Fruit fly (Drosophila melanogaster) whole organism: ENCODE measurements around the gene CG31121.

Source experiments
- CG8478 ChIP-seq: fragments of >200 bp; optimal IDR thresholded peaks from 2 replicates; lab custom pipeline; 2018; ENCODE audit warnings: inconsistent platforms
- Dll ChIP-seq: fragments of >200 bp; optimal IDR thresholded peaks from 2 replicates; lab custom pipeline; 2017
- EcR ChIP-seq, 2 experiments: fragments of >200 bp; optimal IDR thresholded peaks; 2 replicates each; lab custom pipeline; 2017; ENCODE audit warnings: missing biosample characterization in 2 of 2, missing genetic modification characterization in 2 of 2, missing genetic modification reagents in 2 of 2
- pan ChIP-seq: fragments of >200 bp; optimal IDR thresholded peaks from 2 replicates; lab custom pipeline; 2017
- psq ChIP-seq: fragments of >200 bp; optimal IDR thresholded peaks from 2 replicates; lab custom pipeline; 2017
- usp ChIP-seq: fragments of >200 bp; optimal IDR thresholded peaks from 2 replicates; lab custom pipeline; 2017; ENCODE audit warnings: missing biosample characterization, missing genetic modification characterization, mixed read lengths

CG31121 gene

dm6 chr3R:24894419-24895206 is at the start of gene CG31121, which contains the start of gene CG11069:
Gene CG31121 (minus strand): TSS chr3R:24894605.
Gene CG11069 (plus strand): TSS chr3R:24894742.
- TF ChIP-seq psq (lab: Kevin White, UChicago) (no peak), EcR (GFP tag; optimal IDR thresholded peaks at IDR 0.05; lab: Kevin White, UChicago) (no peak), pan (no peak), usp (no peak), Dll (lab: Kevin White, UChicago) (no peak), CG8478 (lab: Kevin White, UChicago) (no peak)

- TF ChIP-seq Dll (lab: Kevin White, UChicago) (no peak), psq (lab: Kevin White, UChicago) (no peak), pan (no peak), CG8478 (lab: Kevin White, UChicago) (no peak)
These were observed 43.6 kb upstream of the CG31121 start, which contains the start of gene Osbp for dm6 chr3R:24938049-24938448. Gene Osbp (minus strand): TSS chr3R:24938222.

DNA sequence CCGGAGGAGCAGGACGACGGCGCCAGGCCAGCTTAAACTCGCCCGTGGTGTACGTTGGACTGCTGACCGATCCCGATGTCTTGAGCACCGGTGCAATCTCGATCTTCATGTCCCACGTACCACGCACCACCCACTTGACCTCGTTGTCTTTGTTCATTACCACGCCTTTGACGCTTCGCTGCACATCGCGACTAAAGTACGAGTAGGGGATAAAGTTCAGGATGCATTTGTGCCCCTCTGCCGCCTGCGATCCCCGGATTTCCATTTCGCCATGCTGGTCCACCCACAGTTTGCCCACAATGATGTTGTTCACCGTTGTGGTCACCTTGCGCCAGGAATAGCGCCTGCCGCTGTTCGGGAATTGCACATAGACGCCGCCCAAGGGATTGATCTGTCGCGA is 41.4 kb upstream of the CG31121 start:
- no peak for TF ChIP-seq psq (lab: Kevin White, UChicago)
- no peak for TF ChIP-seq usp
- no peak for TF ChIP-seq Dll (lab: Kevin White, UChicago)
- TF ChIP-seq CG8478 (lab: Kevin White, UChicago) = no peak
- no peak for TF ChIP-seq pan
- no peak for TF ChIP-seq EcR (GFP tag; optimal IDR thresholded peaks at IDR 0.05; lab: Kevin White, UChicago)

DNA sequence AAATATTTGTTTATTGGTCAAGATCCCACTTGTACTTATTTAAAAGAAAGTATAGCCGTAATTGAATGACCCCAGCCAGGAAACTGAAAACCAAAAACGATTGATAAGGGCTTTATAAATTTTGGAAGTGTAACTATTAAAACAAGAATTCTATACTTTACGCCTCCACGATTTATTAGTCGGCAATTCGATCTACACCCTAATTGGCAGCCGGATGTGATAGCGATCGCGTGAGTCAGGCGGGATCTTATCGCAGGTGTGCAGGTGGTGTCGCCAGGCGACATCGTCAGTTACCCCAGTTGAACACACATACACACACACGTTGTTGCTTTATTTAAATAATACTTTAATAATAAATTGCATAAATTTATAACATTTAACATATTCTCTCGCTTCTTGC is 40.1 kb upstream of the CG31121 start:
- TF ChIP-seq psq (lab: Kevin White, UChicago) (no peak), CG8478 (lab: Kevin White, UChicago) (no peak), usp (no peak), Dll (lab: Kevin White, UChicago) (no peak), pan (no peak), EcR (GFP tag; optimal IDR thresholded peaks at IDR 0.05; lab: Kevin White, UChicago) (no peak)

- no peak for TF ChIP-seq EcR (GFP tag; optimal IDR thresholded peaks at IDR 0.05; lab: Kevin White, UChicago)
- TF ChIP-seq psq (lab: Kevin White, UChicago) = no peak
- no peak for TF ChIP-seq pan
- TF ChIP-seq Dll (lab: Kevin White, UChicago) = no peak
- TF ChIP-seq usp = no peak
- TF ChIP-seq CG8478 (lab: Kevin White, UChicago) = no peak
These were observed 37.5 kb upstream of the CG31121 start, which contains the start of gene CG11771 for dm6 chr3R:24931856-24932255. Gene CG11771 (plus strand): TSS chr3R:24932010.

- no peak for TF ChIP-seq EcR (GFP tag; optimal IDR thresholded peaks at IDR 0.05; lab: Kevin White, UChicago)
- TF ChIP-seq pan = no peak
- no peak for TF ChIP-seq CG8478 (lab: Kevin White, UChicago)
These were observed 32.4 kb upstream of the CG31121 start for dm6 chr3R:24926752-24927320.

dm6 chr3R:24924916-24925315 is 30.5 kb upstream of the CG31121 start, which contains the start of gene Trf4-2:
Gene Trf4-2 (plus strand): TSS chr3R:24925216.
- TF ChIP-seq CG8478 (lab: Kevin White, UChicago) (no peak), Dll (lab: Kevin White, UChicago) (no peak), EcR (GFP tag; optimal IDR thresholded peaks at IDR 0.05; lab: Kevin White, UChicago) (no peak), pan (no peak), psq (lab: Kevin White, UChicago) (no peak), usp (no peak)

- TF ChIP-seq EcR (GFP tag; optimal IDR thresholded peaks at IDR 0.05; lab: Kevin White, UChicago) = no peak
- TF ChIP-seq psq (lab: Kevin White, UChicago) = no peak
- TF ChIP-seq Dll (lab: Kevin White, UChicago) = no peak
- TF ChIP-seq pan = no peak
- no peak for TF ChIP-seq CG8478 (lab: Kevin White, UChicago)
- TF ChIP-seq usp = no peak
These were observed 27.9 kb upstream of the CG31121 start, which contains the start of gene Mink for dm6 chr3R:24922270-24922669. Gene Mink (plus strand): TSS chr3R:24922473.

- TF ChIP-seq CG8478 (lab: Kevin White, UChicago) = no peak
- TF ChIP-seq EcR (GFP tag; optimal IDR thresholded peaks at IDR 0.05; lab: Kevin White, UChicago) = no peak
- no peak for TF ChIP-seq psq (lab: Kevin White, UChicago)
- TF ChIP-seq Dll (lab: Kevin White, UChicago) = no peak
- TF ChIP-seq usp = no peak
- no peak for TF ChIP-seq pan
These were observed 23.6 kb upstream of the CG31121 start, which contains the start of the genes PIG-S, sud1 and CG11168 for dm6 chr3R:24917814-24918636. Gene PIG-S (minus strand): TSS chr3R:24917864. Gene sud1 (minus strand): TSS chr3R:24917864. Gene CG11168 (plus strand): TSS chr3R:24918106.

DNA sequence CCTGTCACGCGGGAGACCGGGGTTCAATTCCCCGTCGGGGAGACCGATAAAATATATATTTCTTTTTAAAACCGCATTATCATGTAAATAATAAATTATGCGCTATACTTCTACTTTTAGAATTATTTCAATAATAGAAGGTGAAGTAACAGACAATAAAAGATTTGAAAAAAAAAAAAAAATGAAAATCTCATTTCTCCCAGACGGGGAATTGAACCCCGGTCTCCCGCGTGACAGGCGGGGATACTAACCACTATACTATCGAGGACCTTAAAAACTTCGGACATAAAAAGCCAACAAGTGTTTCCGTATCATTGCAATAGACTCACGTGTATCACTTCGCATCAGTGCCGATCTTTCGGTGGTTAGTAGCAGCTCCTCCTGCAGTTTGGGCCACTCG is 20.5 kb upstream of the CG31121 start:
- TF ChIP-seq Dll (lab: Kevin White, UChicago) = no peak
- no peak for TF ChIP-seq usp

- no peak for TF ChIP-seq CG8478 (lab: Kevin White, UChicago)
- no peak for TF ChIP-seq Dll (lab: Kevin White, UChicago)
- no peak for TF ChIP-seq pan
- TF ChIP-seq EcR (GFP tag; optimal IDR thresholded peaks at IDR 0.05; lab: Kevin White, UChicago) = no peak
- no peak for TF ChIP-seq usp
- no peak for TF ChIP-seq psq (lab: Kevin White, UChicago)
These were observed 15.7 kb upstream of the CG31121 start for dm6 chr3R:24910097-24910496.
